Fruit fly (Drosophila melanogaster) whole organism, embryonic: ENCODE data around the gene ZnT63C.
A peak's percentile ranks its signal among the peaks of the same experiment; 100 is the strongest.

Experiments used
- Blimp-1 ChIP-seq: fragments of 200-800 bp; sonication (Bioruptor generic); optimal IDR thresholded peaks from 3 replicates; lab custom pipeline; 2018; ENCODE audit warnings: missing biosample characterization, missing genetic modification characterization, mild to moderate bottlenecking, moderate library complexity, missing genetic modification reagents
- BtbVII ChIP-seq: fragments of 200-800 bp; sonication (Bioruptor generic); optimal IDR thresholded peaks from 3 replicates; lab custom pipeline; 2017; ENCODE audit warnings: missing biosample characterization, mild to moderate bottlenecking, missing genetic modification characterization
- CG10209 ChIP-seq: fragments of 200-800 bp; sonication (Bioruptor generic); optimal IDR thresholded peaks from 3 replicates; lab custom pipeline; 2017; ENCODE audit warnings: missing biosample characterization, mild to moderate bottlenecking, missing genetic modification characterization, missing genetic modification reagents
- CG10431 ChIP-seq: fragments of 200-800 bp; sonication (Bioruptor generic); optimal IDR thresholded peaks from 3 replicates; lab custom pipeline; 2018; ENCODE audit warnings: missing biosample characterization, mild to moderate bottlenecking, missing genetic modification characterization
- CG11723 ChIP-seq: fragments of 200-800 bp; sonication (Bioruptor generic); optimal IDR thresholded peaks from 2 replicates; lab custom pipeline; 2017; ENCODE audit warnings: missing biosample characterization, mild to moderate bottlenecking, missing genetic modification characterization
- CG12071 ChIP-seq: fragments of 200-800 bp; sonication (Bioruptor generic); optimal IDR thresholded peaks from 3 replicates; lab custom pipeline; 2018; ENCODE audit warnings: missing biosample characterization, mild to moderate bottlenecking, missing genetic modification characterization
- CG12236 ChIP-seq: fragments of 200-800 bp; sonication (Bioruptor generic); optimal IDR thresholded peaks from 2 replicates; lab custom pipeline; 2016; ENCODE audit warnings: missing biosample characterization, missing genetic modification characterization
- CG12942 ChIP-seq: fragments of 200-800 bp; sonication (Bioruptor generic); optimal IDR thresholded peaks from 3 replicates; lab custom pipeline; 2016; ENCODE audit warnings: missing biosample characterization, missing genetic modification characterization
- CG13775 ChIP-seq: fragments of 200-800 bp; sonication (Bioruptor generic); optimal IDR thresholded peaks from 3 replicates; lab custom pipeline; 2017; ENCODE audit warnings: missing biosample characterization, mild to moderate bottlenecking, missing genetic modification characterization
- CG15011 ChIP-seq: fragments of 200-800 bp; sonication (Bioruptor generic); optimal IDR thresholded peaks from 3 replicates; lab custom pipeline; 2018; ENCODE audit warnings: missing biosample characterization, mild to moderate bottlenecking, missing genetic modification characterization
- CG17385 ChIP-seq: fragments of 200-800 bp; sonication (Bioruptor generic); optimal IDR thresholded peaks from 3 replicates; lab custom pipeline; 2018; ENCODE audit warnings: missing biosample characterization, mild to moderate bottlenecking, missing genetic modification characterization
- CG18476 ChIP-seq: fragments of 200-800 bp; sonication (Bioruptor generic); optimal IDR thresholded peaks from 2 replicates; lab custom pipeline; 2016; ENCODE audit warnings: missing biosample characterization, mild to moderate bottlenecking, missing genetic modification characterization
- CG18764 ChIP-seq: fragments of 200-800 bp; sonication (Bioruptor generic); optimal IDR thresholded peaks from 3 replicates; lab custom pipeline; 2016; ENCODE audit warnings: missing biosample characterization, missing genetic modification characterization
- CG2129 ChIP-seq: fragments of 200-800 bp; sonication (Bioruptor generic); IDR thresholded peaks from 2 replicates; pipeline ENCODE4 v1.3.6; 2022; ENCODE audit warnings: missing biosample characterization, missing genetic modification characterization; ENCODE audit not compliant: partially characterized antibody
- CG3065 ChIP-seq: fragments of 200-800 bp; sonication (Bioruptor generic); optimal IDR thresholded peaks from 2 replicates; lab custom pipeline; 2016; ENCODE audit warnings: missing biosample characterization, missing genetic modification characterization
- CG32767 ChIP-seq: fragments of 200-800 bp; sonication (Bioruptor generic); IDR thresholded peaks from 2 replicates; pipeline ENCODE4 v1.3.6; 2022; ENCODE audit warnings: missing biosample characterization, missing genetic modification characterization
- CG3726 ChIP-seq: fragments of 200-800 bp; sonication (Bioruptor generic); IDR thresholded peaks from 3 replicates; pipeline ENCODE4, ENCODE4 v1.3.6; 2022; ENCODE audit warnings: missing biosample characterization, missing genetic modification characterization
- CG4360 ChIP-seq: fragments of 200-800 bp; sonication (Bioruptor generic); IDR thresholded peaks from 2 replicates; pipeline ENCODE4 v1.3.6; 2022; ENCODE audit warnings: missing biosample characterization, missing genetic modification characterization
- CG4404 ChIP-seq: fragments of 200-800 bp; sonication (Bioruptor generic); IDR thresholded peaks from 2 replicates; pipeline ENCODE4 v1.3.6; 2022; ENCODE audit warnings: missing biosample characterization, missing genetic modification characterization
- CG5245 ChIP-seq: fragments of 200-800 bp; sonication (Bioruptor generic); optimal IDR thresholded peaks from 3 replicates; lab custom pipeline; 2016; ENCODE audit warnings: missing biosample characterization, missing genetic modification characterization
- CG6654 ChIP-seq: fragments of 200-800 bp; sonication (Bioruptor generic); optimal IDR thresholded peaks from 2 replicates; lab custom pipeline; 2017; ENCODE audit warnings: missing biosample characterization, mild to moderate bottlenecking, missing genetic modification characterization
- CG8281 ChIP-seq: fragments of 200-800 bp; sonication (Bioruptor generic); optimal IDR thresholded peaks from 2 replicates; lab custom pipeline; 2018; ENCODE audit warnings: missing biosample characterization, mild to moderate bottlenecking, missing genetic modification characterization, moderate library complexity
- CG8944 ChIP-seq: fragments of 200-800 bp; sonication (Bioruptor generic); optimal IDR thresholded peaks from 3 replicates; lab custom pipeline; 2016; ENCODE audit warnings: missing biosample characterization, missing genetic modification characterization
- CG9437 ChIP-seq: fragments of 200-800 bp; sonication (Bioruptor generic); optimal IDR thresholded peaks from 2 replicates; lab custom pipeline; 2018; ENCODE audit warnings: missing biosample characterization, mild to moderate bottlenecking, missing genetic modification characterization
- D19B ChIP-seq: fragments of 200-800 bp; sonication (Bioruptor generic); optimal IDR thresholded peaks from 2 replicates; lab custom pipeline; 2017; ENCODE audit warnings: missing biosample characterization, mild to moderate bottlenecking, missing genetic modification characterization
- Dll ChIP-seq: fragments of 200-800 bp; sonication (Bioruptor generic); IDR thresholded peaks from 4 replicates; pipeline ENCODE4 v1.3.6; 2022; ENCODE audit warnings: missing biosample characterization, missing genetic modification characterization; ENCODE audit not compliant: partially characterized antibody
- Doc3 ChIP-seq: fragments of 200-800 bp; sonication (Bioruptor generic); IDR thresholded peaks from 3 replicates; pipeline ENCODE4 v1.3.6; 2022; ENCODE audit warnings: missing biosample characterization, missing genetic modification characterization; ENCODE audit not compliant: partially characterized antibody
- Elba2 ChIP-seq: fragments of 200-800 bp; sonication (Bioruptor generic); optimal IDR thresholded peaks from 3 replicates; lab custom pipeline; 2016; ENCODE audit warnings: missing biosample characterization, missing genetic modification characterization
- Kr ChIP-seq: fragments of 200-800 bp; sonication (Bioruptor generic); optimal IDR thresholded peaks from 2 replicates; lab custom pipeline; 2017; ENCODE audit warnings: missing biosample characterization, mild to moderate bottlenecking, missing genetic modification characterization
- Rfx ChIP-seq: fragments of 200-800 bp; sonication (Bioruptor generic); IDR thresholded peaks from 2 replicates; pipeline ENCODE4 v1.3.6; 2022; ENCODE audit warnings: missing biosample characterization, missing genetic modification characterization
- Xrp1 ChIP-seq: fragments of 200-800 bp; sonication (Bioruptor generic); IDR thresholded peaks from 2 replicates; pipeline ENCODE4 v1.3.6; 2022; ENCODE audit warnings: missing biosample characterization, missing genetic modification characterization
- ab ChIP-seq: fragments of 200-800 bp; sonication (Bioruptor generic); optimal IDR thresholded peaks from 2 replicates; lab custom pipeline; 2016; ENCODE audit warnings: missing biosample characterization, missing genetic modification characterization
- aop ChIP-seq: fragments of 200-800 bp; sonication (Bioruptor generic); IDR thresholded peaks from 2 replicates; pipeline ENCODE4 v1.3.6; 2022; ENCODE audit warnings: missing biosample characterization, missing genetic modification characterization
- bab2 ChIP-seq: fragments of 200-800 bp; sonication (Bioruptor generic); optimal IDR thresholded peaks from 2 replicates; lab custom pipeline; 2016; ENCODE audit warnings: missing biosample characterization, missing genetic modification characterization
- bigmax ChIP-seq: fragments of 200-800 bp; sonication (Bioruptor generic); optimal IDR thresholded peaks from 2 replicates; lab custom pipeline; 2018; ENCODE audit warnings: missing biosample characterization, mild to moderate bottlenecking, missing genetic modification characterization
- cg ChIP-seq: fragments of 200-800 bp; sonication (Bioruptor generic); optimal IDR thresholded peaks from 3 replicates; lab custom pipeline; 2019; ENCODE audit warnings: missing biosample characterization, mild to moderate bottlenecking, missing genetic modification characterization, moderate library complexity
- chm ChIP-seq: fragments of 200-800 bp; sonication (Bioruptor generic); IDR thresholded peaks from 2 replicates; pipeline ENCODE4 v1.3.6; 2022; ENCODE audit warnings: missing biosample characterization, missing genetic modification characterization
- dmrt11E ChIP-seq: fragments of 200-800 bp; sonication (Bioruptor generic); optimal IDR thresholded peaks from 3 replicates; lab custom pipeline; 2018; ENCODE audit warnings: missing biosample characterization, mild to moderate bottlenecking, missing genetic modification characterization, moderate library complexity
- dysf ChIP-seq: fragments of 200-800 bp; sonication (Bioruptor generic); IDR thresholded peaks from 3 replicates; pipeline ENCODE4 v1.3.6; 2022; ENCODE audit warnings: missing biosample characterization, missing genetic modification characterization
- fd96Cb ChIP-seq: fragments of 200-800 bp; sonication (Bioruptor generic); optimal IDR thresholded peaks from 2 replicates; lab custom pipeline; 2018; ENCODE audit warnings: missing biosample characterization, mild to moderate bottlenecking, missing genetic modification characterization, moderate library complexity
- fu2 ChIP-seq: fragments of 200-800 bp; sonication (Bioruptor generic); optimal IDR thresholded peaks from 2 replicates; lab custom pipeline; 2016; ENCODE audit warnings: missing biosample characterization, missing genetic modification characterization
- gsb ChIP-seq: fragments of 200-800 bp; sonication (Bioruptor generic); IDR thresholded peaks from 2 replicates; pipeline ENCODE4 v1.3.6; 2022; ENCODE audit warnings: missing biosample characterization, missing genetic modification characterization
- lov ChIP-seq, 2 experiments: fragments of 200-800 bp in 1 of 2; fragments of >200 bp in 1 of 2; sonication (Bioruptor generic) in 1 of 2; IDR thresholded peaks in 1 of 2; optimal IDR thresholded peaks in 1 of 2; 2 replicates in 1 of 2; 3 replicates in 1 of 2; pipeline versions ENCODE4 v1.3.6 to Lab custom; 2017 to 2022; ENCODE audit warnings: missing biosample characterization in 1 of 2, missing genetic modification characterization in 1 of 2
- luna ChIP-seq: fragments of 200-800 bp; sonication (Bioruptor generic); optimal IDR thresholded peaks from 2 replicates; lab custom pipeline; 2016; ENCODE audit warnings: missing biosample characterization, missing genetic modification characterization
- scrt ChIP-seq: fragments of 200-800 bp; sonication (Bioruptor generic); optimal IDR thresholded peaks from 2 replicates; lab custom pipeline; 2018; ENCODE audit warnings: missing biosample characterization, mild to moderate bottlenecking, missing genetic modification characterization, moderate library complexity
- sima ChIP-seq: fragments of 200-800 bp; sonication (Bioruptor generic); optimal IDR thresholded peaks from 2 replicates; lab custom pipeline; 2016; ENCODE audit warnings: missing biosample characterization, missing genetic modification characterization
- ssp ChIP-seq: fragments of 200-800 bp; sonication (Bioruptor generic); IDR thresholded peaks from 2 replicates; pipeline ENCODE4 v1.3.6; 2022; ENCODE audit warnings: missing biosample characterization, missing genetic modification characterization
- tio ChIP-seq: fragments of 200-800 bp; sonication (Bioruptor generic); optimal IDR thresholded peaks from 2 replicates; lab custom pipeline; 2017; ENCODE audit warnings: missing biosample characterization, missing genetic modification characterization, inconsistent platforms
- wdn ChIP-seq: fragments of 200-800 bp; sonication (Bioruptor generic); IDR thresholded peaks from 2 replicates; pipeline ENCODE4 v1.3.6; 2022; ENCODE audit warnings: missing biosample characterization, missing genetic modification characterization
- zen ChIP-seq: fragments of 200-800 bp; sonication (Bioruptor generic); optimal IDR thresholded peaks from 3 replicates; lab custom pipeline; 2018; ENCODE audit warnings: missing biosample characterization, mild to moderate bottlenecking, missing genetic modification characterization, moderate library complexity

Gene ZnT63C

dm6 chr3L:3319992-3320732, 16.7 kb downstream of the ZnT63C start (continued):
- TF ChIP-seq BtbVII (GFP tag; lab: Kevin White, UChicago) (no peak), lov (optimal IDR thresholded peaks at IDR 0.05; lab: Kevin White, UChicago) (no peak), lov (GFP tag; IDR thresholded peaks at IDR 0.05; lab: Robert Waterston, UW) (no peak), CG10209 (no peak), Blimp-1 (GFP tag; lab: Kevin White, UChicago) (no peak), dmrt11E (tag; lab: Kevin White, UChicago) (no peak), CG11723 (GFP tag; lab: Kevin White, UChicago) (no peak), Xrp1 (no peak), CG13775 (no peak), CG4404 (GFP tag; lab: Robert Waterston, UW) (no peak), bigmax (GFP tag; lab: Kevin White, UChicago) (no peak), CG5245 (GFP tag; lab: Kevin White, UChicago) (no peak), ssp (no peak), CG17385 (GFP tag; lab: Kevin White, UChicago) (peak; percentile 38), cg (GFP tag; lab: Kevin White, UChicago) (no peak), CG18764 (peak; percentile 21), Doc3 (no peak), Rfx (GFP tag; lab: Robert Waterston, UW) (peak; percentile 77), CG12071 (GFP tag; lab: Kevin White, UChicago) (peak; percentile 42), CG8944 (no peak), D19B (GFP tag; lab: Kevin White, UChicago) (no peak), CG8281 (tag; lab: Kevin White, UChicago) (no peak), CG3726 (0 out of 3 replicates have a peak, but pooled peaks have one; percentile 12), CG2129 (GFP tag; lab: Robert Waterston, UW) (no peak), Dll (GFP tag; lab: Robert Waterston, UW) (no peak), CG10431 (GFP tag; lab: Kevin White, UChicago) (no peak), CG4360 (GFP tag; lab: Robert Waterston, UW) (no peak), luna (GFP tag; lab: Kevin White, UChicago) (peak; percentile 21), Kr (no peak), CG18476 (no peak), CG6654 (GFP tag; lab: Kevin White, UChicago) (no peak), aop (GFP tag; lab: Robert Waterston, UW) (no peak), CG15011 (no peak), gsb (GFP tag; lab: Robert Waterston, UW) (no peak), wdn (GFP tag; lab: Robert Waterston, UW) (0 out of 2 replicates have a peak, but pooled peaks have one; percentile 18), Elba2 (GFP tag; lab: Kevin White, UChicago) (no peak), CG12236 (GFP tag; lab: Kevin White, UChicago) (no peak), CG12942 (GFP tag; lab: Kevin White, UChicago) (no peak), tio (GFP tag; lab: Kevin White, UChicago) (no peak), ab (GFP tag; lab: Kevin White, UChicago) (no peak), dysf (GFP tag; lab: Robert Waterston, UW) (peak; percentile 48; the same call in 2 of the 3 replicates), sima (GFP tag; lab: Kevin White, UChicago) (no peak), chm (GFP tag; lab: Robert Waterston, UW) (no peak), scrt (GFP tag; lab: Kevin White, UChicago) (no peak), CG32767 (GFP tag; lab: Robert Waterston, UW) (no peak), zen (tag; lab: Kevin White, UChicago) (no peak), fd96Cb (tag; lab: Kevin White, UChicago) (no peak), bab2 (GFP tag; lab: Kevin White, UChicago) (no peak), CG9437 (no peak), fu2 (GFP tag; lab: Kevin White, UChicago) (no peak), CG3065 (GFP tag; lab: Kevin White, UChicago) (no peak)
